Worm (Caenorhabditis elegans): ENCODE results near the gene F11G11.14.

DNA sequence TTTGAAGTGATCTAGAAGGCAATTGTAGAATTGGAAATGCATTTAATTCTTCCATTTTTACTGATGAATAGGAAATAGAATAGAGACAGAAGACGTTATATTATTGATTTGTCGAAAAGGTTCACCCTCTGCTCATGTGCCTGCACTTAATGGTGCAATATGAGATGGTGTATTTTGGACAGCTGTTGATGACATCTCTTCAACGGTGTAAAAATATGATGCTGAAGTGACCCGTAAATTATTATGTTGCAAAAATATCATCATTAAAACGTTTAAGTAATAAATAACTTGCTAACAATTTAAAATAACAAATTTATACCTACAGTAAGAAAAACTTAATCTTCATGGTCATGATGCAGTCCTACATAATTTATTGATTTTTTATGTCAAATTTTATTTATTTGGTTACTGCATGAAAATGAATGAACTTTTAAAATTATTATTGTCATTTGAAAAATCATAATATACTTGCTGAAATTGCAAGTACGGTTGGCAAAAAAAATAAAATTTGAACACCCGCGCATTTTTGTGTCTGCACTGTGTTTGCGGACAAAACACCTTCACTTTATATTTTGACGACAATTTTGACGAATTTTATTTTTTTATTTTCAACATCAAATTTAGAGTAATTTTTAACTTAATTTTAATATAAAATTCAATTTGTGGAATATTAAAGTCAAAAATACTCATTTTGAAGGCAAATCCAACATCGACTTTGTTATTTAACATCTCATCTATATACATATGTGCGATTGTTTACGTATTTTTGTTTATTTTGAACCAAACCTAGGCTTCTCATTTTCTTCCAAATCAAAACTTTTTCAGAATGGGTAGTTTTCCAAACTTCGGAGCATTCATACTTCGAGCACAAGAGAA, 35.5 kb upstream of the F11G11.14 start, which contains the start of the genes fbxb-88 and tbck-1:
- no peak for TF ChIP-seq hnd-1 (tag; optimal IDR thresholded peaks at IDR 0.05)
- TF ChIP-seq tbx-37 (GFP tag; conservative IDR thresholded peaks at IDR 0.05), result no peak
- no peak for TF ChIP-seq ama-1 (optimal IDR thresholded peaks at IDR 0.05)
- no peak for TF ChIP-seq sea-1 (GFP tag; conservative IDR thresholded peaks at IDR 0.05)
